Worm (Caenorhabditis elegans) whole organism, L4/young adult: ENCODE measurements around the gene crn-3.

ENCODE experiments used
- W03F9.2 ChIP-seq: fragments of 150-350 bp; optimal IDR thresholded peaks from 2 replicates; lab custom pipeline; 2014; ENCODE audit warnings: missing biosample characterization, missing genetic modification characterization
- dao-5 ChIP-seq: sonication (generic microtip); optimal IDR thresholded peaks from 2 replicates; lab custom pipeline; 2016; ENCODE audit warnings: missing genotype, missing genetic modification characterization, moderate library complexity, missing compliant biosample characterization
- him-1 ChIP-seq: sonication (generic microtip); optimal IDR thresholded peaks from 2 replicates; lab custom pipeline; 2016; ENCODE audit warnings: missing genotype, missing genetic modification reagents, missing genetic modification characterization, missing compliant biosample characterization

Gene crn-3

DNA sequence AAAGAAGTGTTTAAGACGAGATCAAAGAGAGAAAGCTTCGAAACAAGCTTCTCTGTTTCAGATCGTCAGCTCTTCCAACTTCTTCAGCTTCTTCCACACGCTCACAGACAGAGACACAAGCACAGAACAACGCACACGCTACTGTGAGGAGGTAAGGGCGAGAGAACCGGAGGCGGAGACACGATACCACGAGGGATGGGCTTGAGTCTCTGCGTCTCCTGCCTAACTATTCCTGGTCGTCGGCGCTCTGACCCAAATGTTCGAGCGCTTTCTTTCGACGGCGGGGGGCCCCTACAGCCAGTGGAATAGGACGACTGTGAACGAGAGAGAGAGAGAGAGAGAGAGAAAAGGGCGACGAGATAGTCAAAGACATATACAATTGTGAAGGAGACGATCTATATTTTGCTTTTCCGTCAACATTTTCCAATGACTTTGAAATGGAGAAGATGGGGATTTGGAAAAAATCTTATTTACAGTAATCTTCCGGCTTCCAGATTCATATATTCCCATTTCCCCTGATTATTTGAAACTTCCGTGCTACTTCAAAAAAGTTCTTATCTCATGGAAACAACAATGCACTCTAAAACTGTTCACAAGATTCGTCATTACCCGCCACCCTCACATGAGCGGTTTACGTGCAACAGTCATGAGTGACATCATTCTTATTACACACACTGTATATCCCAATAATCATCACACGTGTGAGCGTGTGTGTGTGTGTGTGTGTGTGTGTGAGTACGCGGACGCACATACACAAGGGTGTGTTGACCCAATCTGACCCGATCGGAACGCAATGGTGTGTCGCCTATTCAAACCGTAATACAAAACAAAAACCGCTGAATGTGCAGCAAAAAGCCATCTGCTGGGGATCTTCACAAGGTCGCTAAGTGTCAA lies 38.8 kb upstream of the crn-3 start:
- TF ChIP-seq W03F9.2 (tag; lab: Kevin White, UChicago), result peak; percentile 58
- no peak for TF ChIP-seq dao-5 (tag; lab: Kevin White, UChicago)
- peak; percentile 80 for TF ChIP-seq him-1 (tag; lab: Kevin White, UChicago)

DNA sequence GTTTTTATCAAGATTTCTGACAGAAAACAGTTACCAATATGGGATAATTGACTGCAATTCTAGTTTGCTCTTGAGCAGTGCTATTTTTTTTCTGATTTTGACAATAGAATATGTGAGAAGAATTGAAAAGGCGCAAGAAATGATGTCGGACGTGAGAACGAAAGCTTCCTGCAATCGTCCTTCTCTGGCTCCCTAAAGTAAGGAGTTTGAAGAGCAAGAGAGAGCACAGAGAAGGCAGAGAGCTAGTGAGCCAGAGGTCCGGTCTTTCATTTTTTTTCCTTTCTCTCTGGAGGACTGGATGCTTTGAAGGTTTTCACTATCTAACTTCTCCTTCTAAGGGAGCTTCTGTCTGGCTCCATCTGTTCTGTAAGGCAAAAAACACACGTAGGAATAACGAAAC lies 37.7 kb upstream of the crn-3 start:
- TF ChIP-seq W03F9.2 (tag; lab: Kevin White, UChicago), result no peak
- TF ChIP-seq dao-5 (tag; lab: Kevin White, UChicago), result no peak
- no peak for TF ChIP-seq him-1 (tag; lab: Kevin White, UChicago)

- TF ChIP-seq W03F9.2 (tag; lab: Kevin White, UChicago), result no peak
- no peak for TF ChIP-seq dao-5 (tag; lab: Kevin White, UChicago)
- no peak for TF ChIP-seq him-1 (tag; lab: Kevin White, UChicago)
These were observed 36.8 kb upstream of the crn-3 start for ce11 chrII:10550872-10551647.

ce11 chrII:10551985-10552736 lies 35.7 kb upstream of the crn-3 start:
- TF ChIP-seq W03F9.2 (tag; lab: Kevin White, UChicago) (peak; percentile 81), him-1 (tag; lab: Kevin White, UChicago) (peak; percentile 84), dao-5 (tag; lab: Kevin White, UChicago) (no peak)

DNA sequence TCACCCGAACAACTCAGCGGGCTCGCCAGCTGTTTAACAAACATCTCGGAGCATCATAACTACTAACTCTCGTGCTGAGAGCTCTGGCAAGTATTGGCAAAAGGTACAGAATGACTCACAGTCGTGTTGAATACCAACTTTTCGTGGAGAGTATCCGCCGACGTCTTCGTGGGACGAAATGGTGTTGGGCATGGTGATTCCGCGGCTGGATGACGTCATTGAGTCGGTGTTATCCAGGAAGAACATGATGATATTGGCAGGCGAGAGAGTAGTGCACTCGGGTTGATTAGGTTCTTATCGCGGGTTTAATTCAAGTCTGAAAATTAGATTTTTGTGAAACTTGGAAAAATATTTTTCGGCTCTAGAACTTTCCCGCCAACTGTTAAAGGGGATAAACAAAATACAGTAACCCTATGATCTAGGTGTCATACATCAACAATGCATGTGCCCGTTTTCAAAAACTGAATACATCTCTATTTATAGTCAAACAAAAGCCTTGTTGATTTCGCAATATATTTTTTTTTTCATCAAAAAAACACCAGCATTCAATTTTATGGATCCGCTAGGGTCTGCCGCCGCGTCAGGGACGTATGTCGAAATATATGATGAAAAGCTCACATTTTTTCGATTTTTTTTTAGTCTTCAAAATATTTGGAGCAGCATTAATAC lies 34.3 kb upstream of the crn-3 start:
- TF ChIP-seq W03F9.2 (tag; lab: Kevin White, UChicago) (no peak), him-1 (tag; lab: Kevin White, UChicago) (no peak), dao-5 (tag; lab: Kevin White, UChicago) (no peak)

DNA sequence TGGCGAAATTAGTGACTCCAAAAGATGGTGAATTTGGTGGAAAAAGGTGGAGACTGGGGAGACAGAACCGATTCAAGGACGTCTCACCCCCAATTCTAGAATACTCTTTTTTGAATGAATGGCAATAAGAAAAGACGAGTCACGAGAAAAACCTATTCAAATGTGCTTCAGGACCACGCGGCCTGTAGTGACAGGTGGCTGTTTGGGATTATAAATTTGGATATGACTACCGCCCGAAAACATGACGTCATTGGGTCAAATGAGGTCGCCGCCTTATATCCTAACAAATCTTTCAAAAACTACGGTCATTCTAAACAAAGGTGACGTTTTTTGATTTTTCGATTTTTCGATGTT lies 33.8 kb upstream of the crn-3 start:
- TF ChIP-seq him-1 (tag; lab: Kevin White, UChicago), result no peak
- TF ChIP-seq W03F9.2 (tag; lab: Kevin White, UChicago), result no peak
- TF ChIP-seq dao-5 (tag; lab: Kevin White, UChicago), result no peak

DNA sequence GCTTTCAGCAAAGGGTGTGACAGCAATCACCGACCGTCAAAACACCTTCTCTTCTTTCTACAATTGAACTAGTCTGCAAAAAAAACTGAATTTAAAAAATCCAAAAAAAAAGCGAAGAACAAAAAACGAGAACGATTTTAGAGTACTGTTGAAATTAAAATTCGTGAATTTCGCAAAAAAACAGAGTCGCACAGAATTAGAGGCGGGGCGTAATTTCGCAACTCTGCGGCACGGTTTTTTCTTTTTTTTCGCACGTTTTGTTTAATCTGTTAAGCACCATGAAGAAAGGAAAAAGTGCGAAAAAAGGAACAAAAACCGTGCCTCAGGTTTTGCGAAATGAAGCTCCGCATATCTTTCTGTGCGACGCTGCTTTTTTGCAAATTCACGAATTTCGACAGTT lies 32.9 kb upstream of the crn-3 start, which contains the start of gene mnk-1:
Gene mnk-1, minus strand, starts transcription at position 73 of the 400 bp plus-strand sequence.
- no peak for TF ChIP-seq dao-5 (tag; lab: Kevin White, UChicago)
- no peak for TF ChIP-seq him-1 (tag; lab: Kevin White, UChicago)
- no peak for TF ChIP-seq W03F9.2 (tag; lab: Kevin White, UChicago)

DNA sequence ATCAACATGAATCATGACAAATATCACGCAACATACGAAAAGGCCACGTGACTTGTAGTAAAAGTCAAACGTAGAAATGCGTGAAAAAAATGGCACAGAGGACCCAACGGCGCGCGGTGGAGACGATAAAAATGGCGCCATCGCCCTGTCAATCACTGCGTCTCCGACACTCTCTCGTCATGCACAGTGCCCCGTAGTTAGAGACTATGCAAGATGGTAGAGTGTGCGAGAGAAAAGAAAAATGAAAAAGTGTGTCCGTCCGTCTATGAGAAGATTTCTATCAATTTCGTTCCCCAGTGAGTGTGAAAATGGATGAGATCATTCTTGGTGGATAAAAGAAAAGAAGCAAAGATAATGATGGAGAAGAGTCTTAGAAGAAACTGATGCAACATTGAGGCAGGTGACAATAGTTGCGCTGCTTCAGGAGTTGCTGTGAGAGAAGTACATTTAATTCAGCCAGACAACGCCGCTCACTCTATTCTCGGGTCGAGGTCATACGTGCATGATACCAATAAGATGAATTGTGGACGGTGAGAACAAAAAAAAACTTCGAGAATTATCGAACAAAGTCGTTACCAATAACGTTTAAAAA lies 32.3 kb upstream of the crn-3 start:
- TF ChIP-seq dao-5 (tag; lab: Kevin White, UChicago) (no peak), him-1 (tag; lab: Kevin White, UChicago) (no peak), W03F9.2 (tag; lab: Kevin White, UChicago) (no peak)

- TF ChIP-seq W03F9.2 (tag; lab: Kevin White, UChicago) (no peak), dao-5 (tag; lab: Kevin White, UChicago) (no peak)
These were observed 31.2 kb upstream of the crn-3 start for ce11 chrII:10556550-10557205.

DNA sequence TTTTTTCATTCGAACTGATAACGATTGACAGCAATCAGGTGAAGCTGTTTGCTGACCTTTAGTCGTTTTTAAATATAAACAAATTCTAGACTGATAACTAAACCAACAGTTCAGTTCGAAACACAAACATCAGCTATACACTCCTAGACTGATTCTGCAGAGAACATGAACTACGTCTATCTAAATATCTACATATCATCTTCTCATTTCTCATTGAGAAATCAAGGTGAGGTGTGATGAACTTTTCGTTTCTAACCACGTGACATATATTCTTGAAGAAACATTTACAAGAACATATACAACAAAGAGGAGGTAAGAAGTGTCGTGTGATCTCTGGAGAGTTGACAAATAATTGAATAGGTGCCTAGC lies 30.7 kb upstream of the crn-3 start:
- no peak for TF ChIP-seq W03F9.2 (tag; lab: Kevin White, UChicago)
- TF ChIP-seq dao-5 (tag; lab: Kevin White, UChicago), result no peak
- TF ChIP-seq him-1 (tag; lab: Kevin White, UChicago), result no peak

DNA sequence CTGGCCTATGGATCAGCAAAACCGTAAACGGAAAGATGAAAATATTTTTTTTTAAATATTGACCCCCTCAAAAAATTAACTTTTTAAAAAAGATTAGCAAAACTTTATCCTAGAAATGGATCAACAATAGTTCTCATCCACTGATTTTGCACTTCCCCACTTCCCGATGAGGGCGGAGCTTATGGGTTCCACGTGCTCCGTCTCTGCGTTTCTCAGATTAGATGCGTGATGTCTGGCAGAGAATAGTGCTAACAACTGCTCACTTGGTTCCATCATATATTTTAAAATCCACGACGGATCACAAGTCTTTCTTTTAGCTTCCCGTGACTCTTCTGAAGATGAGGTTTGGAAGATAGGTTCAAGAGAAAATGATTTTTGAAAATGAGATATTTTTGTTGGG lies 29.5 kb upstream of the crn-3 start:
- TF ChIP-seq him-1 (tag; lab: Kevin White, UChicago) (no peak), dao-5 (tag; lab: Kevin White, UChicago) (no peak), W03F9.2 (tag; lab: Kevin White, UChicago) (no peak)
